Fruit fly (Drosophila melanogaster) whole organism, embryonic: ENCODE measurements around the gene CG18563.
A peak's percentile ranks its signal among the peaks of the same experiment; 100 is the strongest.

Experiments used
- Ada2b ChIP-seq: fragments of 200-800 bp; sonication (Bioruptor generic); IDR thresholded peaks from 2 replicates; pipeline ENCODE4 v1.3.6; 2022; ENCODE audit warnings: missing biosample characterization, missing genetic modification characterization
- BEAF-32 ChIP-seq: fragments of 200-800 bp; sonication (Bioruptor generic); optimal IDR thresholded peaks from 3 replicates; lab custom pipeline; 2017; ENCODE audit warnings: missing biosample characterization, missing genetic modification characterization, mild to moderate bottlenecking, moderate library complexity, missing genetic modification reagents
- Blimp-1 ChIP-seq: fragments of 200-800 bp; sonication (Bioruptor generic); optimal IDR thresholded peaks from 3 replicates; lab custom pipeline; 2018; ENCODE audit warnings: missing biosample characterization, missing genetic modification characterization, mild to moderate bottlenecking, moderate library complexity, missing genetic modification reagents
- C15 ChIP-seq: fragments of 200-800 bp; sonication (Bioruptor generic); IDR thresholded peaks from 3 replicates; pipeline ENCODE4 v1.3.6; 2022; ENCODE audit warnings: missing biosample characterization, missing genetic modification characterization
- CG10147 ChIP-seq: fragments of 200-800 bp; sonication (Bioruptor generic); optimal IDR thresholded peaks from 2 replicates; lab custom pipeline; 2019; ENCODE audit warnings: missing biosample characterization, mild to moderate bottlenecking, missing genetic modification characterization, moderate library complexity
- CG10267 ChIP-seq: fragments of 200-800 bp; sonication (Bioruptor generic); optimal IDR thresholded peaks from 2 replicates; lab custom pipeline; 2018; ENCODE audit warnings: missing biosample characterization, mild to moderate bottlenecking, missing genetic modification characterization, moderate library complexity
- CG10565 ChIP-seq: fragments of 200-800 bp; sonication (Bioruptor generic); optimal IDR thresholded peaks from 3 replicates; lab custom pipeline; 2016; ENCODE audit warnings: missing biosample characterization, mild to moderate bottlenecking, missing genetic modification characterization
- CG12744 ChIP-seq: fragments of 200-800 bp; sonication (Bioruptor generic); optimal IDR thresholded peaks from 2 replicates; lab custom pipeline; 2016; ENCODE audit warnings: missing biosample characterization, missing genetic modification characterization
- CG14860 ChIP-seq: fragments of 200-800 bp; sonication (Bioruptor generic); IDR thresholded peaks from 3 replicates; pipeline ENCODE4 v1.3.6; 2022; ENCODE audit warnings: missing biosample characterization, missing genetic modification characterization; ENCODE audit not compliant: partially characterized antibody
- CG15011 ChIP-seq: fragments of 200-800 bp; sonication (Bioruptor generic); optimal IDR thresholded peaks from 3 replicates; lab custom pipeline; 2018; ENCODE audit warnings: missing biosample characterization, mild to moderate bottlenecking, missing genetic modification characterization
- CG17612 ChIP-seq: fragments of 200-800 bp; sonication (Bioruptor generic); IDR thresholded peaks from 2 replicates; pipeline ENCODE4 v1.3.6; 2022; ENCODE audit warnings: missing biosample characterization, missing genetic modification characterization
- CG17802 ChIP-seq: fragments of 200-800 bp; sonication (Bioruptor generic); optimal IDR thresholded peaks from 2 replicates; lab custom pipeline; 2018; ENCODE audit warnings: missing biosample characterization, mild to moderate bottlenecking, missing genetic modification characterization, moderate library complexity
- CG17829 ChIP-seq: fragments of 200-800 bp; optimal IDR thresholded peaks from 2 replicates; lab custom pipeline; 2019; ENCODE audit warnings: missing biosample characterization, mild to moderate bottlenecking, missing genetic modification characterization, moderate library complexity
- CG18262 ChIP-seq: fragments of 200-800 bp; optimal IDR thresholded peaks from 3 replicates; lab custom pipeline; 2019; ENCODE audit warnings: missing biosample characterization, mild to moderate bottlenecking, missing genetic modification characterization, moderate library complexity
- CG31441 ChIP-seq: fragments of 200-800 bp; sonication (Bioruptor generic); IDR thresholded peaks from 2 replicates; pipeline ENCODE4 v1.3.6; 2022; ENCODE audit warnings: missing biosample characterization, missing genetic modification characterization
- CG33213 ChIP-seq: fragments of 200-800 bp; sonication (Bioruptor generic); optimal IDR thresholded peaks from 3 replicates; lab custom pipeline; 2016; ENCODE audit warnings: missing biosample characterization, missing genetic modification characterization
- CG4730 ChIP-seq: fragments of 200-800 bp; sonication (Bioruptor generic); IDR thresholded peaks from 2 replicates; pipeline ENCODE4 v1.3.6; 2022; ENCODE audit warnings: missing biosample characterization, missing genetic modification characterization
- CG8944 ChIP-seq: fragments of 200-800 bp; sonication (Bioruptor generic); optimal IDR thresholded peaks from 3 replicates; lab custom pipeline; 2016; ENCODE audit warnings: missing biosample characterization, missing genetic modification characterization
- CG9727 ChIP-seq: fragments of 200-800 bp; sonication (Bioruptor generic); optimal IDR thresholded peaks from 3 replicates; lab custom pipeline; 2017; ENCODE audit warnings: missing biosample characterization, mild to moderate bottlenecking, missing genetic modification characterization
- CG9932 ChIP-seq: fragments of 200-800 bp; sonication (Bioruptor generic); IDR thresholded peaks from 2 replicates; pipeline ENCODE4 v1.3.6; 2022; ENCODE audit warnings: missing biosample characterization, missing genetic modification characterization
- Dad ChIP-seq: fragments of 200-800 bp; sonication (Bioruptor generic); optimal IDR thresholded peaks from 3 replicates; lab custom pipeline; 2016; ENCODE audit warnings: missing biosample characterization, missing genetic modification characterization
- Deaf1 ChIP-seq: fragments of 200-800 bp; optimal IDR thresholded peaks from 3 replicates; lab custom pipeline; 2019; ENCODE audit warnings: missing biosample characterization, mild to moderate bottlenecking, missing genetic modification characterization, moderate library complexity
- Doc2 ChIP-seq: fragments of 200-800 bp; sonication (Bioruptor generic); IDR thresholded peaks from 2 replicates; pipeline ENCODE4 v1.3.6; 2022; ENCODE audit warnings: missing biosample characterization, missing genetic modification characterization
- Fer2 ChIP-seq: fragments of 200-800 bp; sonication (Bioruptor generic); optimal IDR thresholded peaks from 2 replicates; lab custom pipeline; 2018; ENCODE audit warnings: missing biosample characterization, mild to moderate bottlenecking, missing genetic modification characterization, moderate library complexity
- Gug ChIP-seq: fragments of 200-800 bp; sonication (Bioruptor generic); IDR thresholded peaks from 4 replicates; pipeline ENCODE4 v1.3.6; 2022; ENCODE audit warnings: missing biosample characterization, missing genetic modification characterization
- H2.0 ChIP-seq: fragments of 200-800 bp; sonication (Bioruptor generic); IDR thresholded peaks from 2 replicates; pipeline ENCODE4 v1.3.6; 2022; ENCODE audit warnings: missing biosample characterization, missing genetic modification characterization
- HmgD ChIP-seq: fragments of 200-800 bp; sonication (Bioruptor generic); optimal IDR thresholded peaks from 3 replicates; lab custom pipeline; 2016; ENCODE audit warnings: missing biosample characterization, missing genetic modification characterization
- Hr78 ChIP-seq, 2 experiments: fragments of 200-800 bp in 1 of 2; fragments of >200 bp in 1 of 2; sonication (Bioruptor generic) in 1 of 2; optimal IDR thresholded peaks; 2 replicates each; lab custom pipeline; 2017 to 2019; ENCODE audit warnings: missing biosample characterization in 2 of 2, missing genetic modification characterization in 2 of 2, mild to moderate bottlenecking in 1 of 2, moderate library complexity in 1 of 2
- Max ChIP-seq: fragments of 200-800 bp; sonication (Bioruptor generic); optimal IDR thresholded peaks from 2 replicates; lab custom pipeline; 2016; ENCODE audit warnings: missing biosample characterization, mild to moderate bottlenecking, missing genetic modification characterization
- Mrtf ChIP-seq: fragments of 200-800 bp; sonication (Bioruptor generic); IDR thresholded peaks from 3 replicates; pipeline ENCODE4 v1.3.6; 2022; ENCODE audit warnings: missing biosample characterization, missing genetic modification characterization
- NC2α ChIP-seq: fragments of 200-800 bp; sonication (Bioruptor generic); optimal IDR thresholded peaks from 2 replicates; lab custom pipeline; 2016; ENCODE audit warnings: missing biosample characterization, missing genetic modification characterization
- Nf-YA ChIP-seq: fragments of 200-800 bp; sonication (Bioruptor generic); IDR thresholded peaks from 2 replicates; pipeline ENCODE4 v1.3.6; 2022; ENCODE audit warnings: missing biosample characterization, missing genetic modification characterization
- Poxn ChIP-seq: fragments of 200-800 bp; sonication (Bioruptor generic); IDR thresholded peaks from 2 replicates; pipeline ENCODE4 v1.3.6; 2022; ENCODE audit warnings: missing biosample characterization, missing genetic modification characterization
- Tbp ChIP-seq: fragments of >200 bp; optimal IDR thresholded peaks from 2 replicates; lab custom pipeline; 2018; ENCODE audit warnings: missing biosample characterization, missing genetic modification characterization
- bigmax ChIP-seq: fragments of 200-800 bp; sonication (Bioruptor generic); optimal IDR thresholded peaks from 2 replicates; lab custom pipeline; 2018; ENCODE audit warnings: missing biosample characterization, mild to moderate bottlenecking, missing genetic modification characterization
- chn ChIP-seq: fragments of 200-800 bp; sonication (Bioruptor generic); optimal IDR thresholded peaks from 2 replicates; lab custom pipeline; 2016; ENCODE audit warnings: missing biosample characterization, missing genetic modification characterization
- croc ChIP-seq: fragments of 200-800 bp; sonication (Bioruptor generic); conservative IDR thresholded peaks from 3 replicates; pipeline ENCODE4 v1.3.6; 2022; ENCODE audit warnings: missing biosample characterization, missing genetic modification characterization
- dati ChIP-seq: fragments of 200-800 bp; sonication (Bioruptor generic); IDR thresholded peaks from 2 replicates; pipeline ENCODE4 v1.3.6; 2022; ENCODE audit warnings: missing biosample characterization, missing genetic modification characterization
- eve ChIP-seq, 2 experiments: fragments of >200 bp; optimal IDR thresholded peaks; 2 replicates each; lab custom pipeline; 2017; ENCODE audit warnings: missing biosample characterization in 2 of 2, missing genetic modification characterization in 2 of 2
- eyg ChIP-seq: fragments of 200-800 bp; sonication (Bioruptor generic); optimal IDR thresholded peaks from 3 replicates; lab custom pipeline; 2016; ENCODE audit warnings: missing biosample characterization, missing genetic modification characterization
- fd96Cb ChIP-seq: fragments of 200-800 bp; sonication (Bioruptor generic); optimal IDR thresholded peaks from 2 replicates; lab custom pipeline; 2018; ENCODE audit warnings: missing biosample characterization, mild to moderate bottlenecking, missing genetic modification characterization, moderate library complexity
- fru ChIP-seq: fragments of >200 bp; optimal IDR thresholded peaks from 2 replicates; lab custom pipeline; 2017
- lov ChIP-seq, 2 experiments: fragments of 200-800 bp in 1 of 2; fragments of >200 bp in 1 of 2; sonication (Bioruptor generic) in 1 of 2; IDR thresholded peaks in 1 of 2; optimal IDR thresholded peaks in 1 of 2; 2 replicates in 1 of 2; 3 replicates in 1 of 2; pipeline versions ENCODE4 v1.3.6 to Lab custom; 2017 to 2022; ENCODE audit warnings: missing biosample characterization in 1 of 2, missing genetic modification characterization in 1 of 2
- mirr ChIP-seq: fragments of 200-800 bp; sonication (Bioruptor generic); optimal IDR thresholded peaks from 3 replicates; lab custom pipeline; 2018; ENCODE audit warnings: missing biosample characterization, mild to moderate bottlenecking, missing genetic modification characterization
- pros ChIP-seq: fragments of 200-800 bp; sonication (Bioruptor generic); optimal IDR thresholded peaks from 3 replicates; lab custom pipeline; 2019; ENCODE audit warnings: missing biosample characterization, mild to moderate bottlenecking, missing genetic modification characterization, moderate library complexity
- schlank ChIP-seq: fragments of 200-800 bp; sonication (Bioruptor generic); optimal IDR thresholded peaks from 2 replicates; lab custom pipeline; 2018; ENCODE audit warnings: missing biosample characterization, mild to moderate bottlenecking, missing genetic modification characterization
- sens-2 ChIP-seq: fragments of 200-800 bp; sonication (Bioruptor generic); IDR thresholded peaks from 2 replicates; pipeline ENCODE4 v1.3.6; 2022; ENCODE audit warnings: missing biosample characterization, missing genetic modification characterization
- seq ChIP-seq: fragments of 200-800 bp; sonication (Bioruptor generic); IDR thresholded peaks from 2 replicates; pipeline ENCODE4 v1.3.6; 2022; ENCODE audit warnings: missing biosample characterization, missing genetic modification characterization
- sqz ChIP-seq: fragments of 200-800 bp; sonication (Bioruptor generic); optimal IDR thresholded peaks from 3 replicates; lab custom pipeline; 2018; ENCODE audit warnings: missing biosample characterization, mild to moderate bottlenecking, missing genetic modification characterization
- stwl ChIP-seq: fragments of 200-800 bp; sonication (Bioruptor generic); optimal IDR thresholded peaks from 3 replicates; lab custom pipeline; 2018; ENCODE audit warnings: missing biosample characterization, mild to moderate bottlenecking, missing genetic modification characterization, moderate library complexity
- zen2 ChIP-seq: fragments of 200-800 bp; sonication (Bioruptor generic); IDR thresholded peaks from 3 replicates; pipeline ENCODE4 v1.3.6; 2022; ENCODE audit warnings: missing biosample characterization, missing genetic modification characterization; ENCODE audit not compliant: partially characterized antibody

The CG18563 gene

dm6 chr2L:17470630-17471029 lies 12.8 kb upstream of the CG18563 start (continued):
- TF ChIP-seq mirr (GFP tag; lab: Kevin White, UChicago) (peak; percentile 62), Max (GFP tag; lab: Kevin White, UChicago) (no peak), Mrtf (GFP tag; lab: Robert Waterston, UW) (no peak), H2.0 (no peak), CG8944 (no peak), BEAF-32 (GFP tag; lab: Kevin White, UChicago) (no peak), CG12744 (GFP tag; lab: Kevin White, UChicago) (peak; percentile 78), schlank (peak; percentile 86), CG4730 (GFP tag; lab: Robert Waterston, UW) (no peak), Poxn (GFP tag; lab: Robert Waterston, UW) (no peak), stwl (tag; lab: Kevin White, UChicago) (no peak), Deaf1 (no peak), CG10565 (no peak), pros (no peak), eyg (GFP tag; lab: Kevin White, UChicago) (peak; percentile 66), zen2 (GFP tag; lab: Robert Waterston, UW) (no peak), Ada2b (GFP tag; lab: Robert Waterston, UW) (no peak), CG17802 (tag; lab: Kevin White, UChicago) (no peak), CG9727 (GFP tag; lab: Kevin White, UChicago) (peak; percentile 55), Dad (peak; percentile 2), Gug (no peak), CG10147 (GFP tag; lab: Kevin White, UChicago) (peak; percentile 59), chn (GFP tag; lab: Kevin White, UChicago) (no peak), bigmax (GFP tag; lab: Kevin White, UChicago) (no peak), Nf-YA (GFP tag; lab: Robert Waterston, UW) (no peak), dati (GFP tag; lab: Robert Waterston, UW) (no peak), C15 (GFP tag; lab: Robert Waterston, UW) (peak; percentile 15; the same call in 1 of the 3 replicates), CG9932 (GFP tag; lab: Robert Waterston, UW) (no peak), sqz (GFP tag; lab: Kevin White, UChicago) (no peak), croc (no peak), fd96Cb (tag; lab: Kevin White, UChicago) (no peak), CG15011 (GFP tag; lab: Kevin White, UChicago) (peak; percentile 78), NC2α (no peak), CG18262 (tag; lab: Kevin White, UChicago) (no peak), Tbp (GFP tag; lab: Kevin White, UChicago) (no peak), sens-2 (GFP tag; lab: Robert Waterston, UW) (no peak), eve (GFP tag; optimal IDR thresholded peaks at IDR 0.05; lab: Kevin White, UChicago) (no peak), CG10267 (tag; lab: Kevin White, UChicago) (no peak), seq (GFP tag; lab: Robert Waterston, UW) (peak; percentile 35; the same call in 1 of the 2 replicates), CG14860 (no peak), CG33213 (GFP tag; lab: Kevin White, UChicago) (peak; percentile 22), lov (optimal IDR thresholded peaks at IDR 0.05; lab: Kevin White, UChicago) (no peak), lov (GFP tag; IDR thresholded peaks at IDR 0.05; lab: Robert Waterston, UW) (no peak), HmgD (GFP tag; lab: Kevin White, UChicago) (no peak), Fer2 (peak; percentile 74), fru (no peak), CG17829 (tag; lab: Kevin White, UChicago) (no peak), Blimp-1 (GFP tag; lab: Kevin White, UChicago) (no peak), Doc2 (GFP tag; lab: Robert Waterston, UW) (no peak), CG17612 (GFP tag; lab: Robert Waterston, UW) (peak; percentile 44; the same call in 1 of the 2 replicates), Hr78 (GFP tag; optimal IDR thresholded peaks at IDR 0.05; lab: Kevin White, UChicago) (no peak), CG31441 (GFP tag; lab: Robert Waterston, UW) (no peak)
